Fruit fly (Drosophila melanogaster) whole organism, wandering third instar larva: ENCODE results near the gene CG7320.

Experiments used
- Abd-B ChIP-seq: fragments of >200 bp; optimal IDR thresholded peaks from 2 replicates; lab custom pipeline; 2017; ENCODE audit warnings: missing biosample characterization, missing genetic modification characterization
- CG32264 ChIP-seq: fragments of 200-800 bp; sonication (Bioruptor generic); optimal IDR thresholded peaks from 2 replicates; lab custom pipeline; 2016; ENCODE audit warnings: missing biosample characterization, missing genetic modification characterization
- CG9705 ChIP-seq: fragments of 200-800 bp; sonication (Bioruptor generic); optimal IDR thresholded peaks from 2 replicates; lab custom pipeline; 2018; ENCODE audit warnings: missing biosample characterization, mild to moderate bottlenecking, missing genetic modification characterization
- CrebA ChIP-seq: fragments of 200-800 bp; sonication (Bioruptor generic); optimal IDR thresholded peaks from 2 replicates; lab custom pipeline; 2016; ENCODE audit warnings: missing biosample characterization, mild to moderate bottlenecking, missing genetic modification characterization, borderline replicate concordance
- Dfd ChIP-seq: fragments of >200 bp; optimal IDR thresholded peaks from 2 replicates; lab custom pipeline; 2017; ENCODE audit warnings: missing biosample characterization, missing genetic modification characterization
- Dif ChIP-seq: fragments of 200-275, 200-300 bp; sonication (Bioruptor generic); optimal IDR thresholded peaks from 2 replicates; lab custom pipeline; 2018; ENCODE audit warnings: missing biosample characterization, missing genetic modification characterization; ENCODE audit not compliant: partially characterized antibody
- GATAd ChIP-seq: sonication (Bioruptor generic); optimal IDR thresholded peaks from 2 replicates; lab custom pipeline; 2016; ENCODE audit warnings: missing biosample characterization, missing genetic modification characterization
- HLH106 ChIP-seq: fragments of 200-800 bp; optimal IDR thresholded peaks from 3 replicates; lab custom pipeline; 2019; ENCODE audit warnings: missing biosample characterization, mild to moderate bottlenecking, missing genetic modification characterization, moderate library complexity
- Hnf4 ChIP-seq: fragments of 200-800 bp; sonication (Bioruptor generic); optimal IDR thresholded peaks from 2 replicates; lab custom pipeline; 2016; ENCODE audit warnings: missing biosample characterization, mild to moderate bottlenecking, missing genetic modification characterization
- Hr78 ChIP-seq: fragments of >200 bp; optimal IDR thresholded peaks from 2 replicates; lab custom pipeline; 2017; ENCODE audit warnings: missing biosample characterization, missing genetic modification characterization
- Hr83 ChIP-seq: fragments of 200-300 bp; sonication (Bioruptor generic); optimal IDR thresholded peaks from 2 replicates; lab custom pipeline; 2016; ENCODE audit warnings: missing biosample characterization, mild to moderate bottlenecking, missing genetic modification characterization, moderate library complexity; ENCODE audit not compliant: poor library complexity, severe bottlenecking
- Jra ChIP-seq: sonication (Bioruptor generic); optimal IDR thresholded peaks from 2 replicates; lab custom pipeline; 2016; ENCODE audit warnings: missing biosample characterization, missing genetic modification characterization
- Mio ChIP-seq: sonication (Bioruptor generic); optimal IDR thresholded peaks from 2 replicates; lab custom pipeline; 2016; ENCODE audit warnings: missing biosample characterization, missing genetic modification characterization
- Myc ChIP-seq: fragments of >200 bp; optimal IDR thresholded peaks from 2 replicates; lab custom pipeline; 2017
- N ChIP-seq: fragments of >200 bp; optimal IDR thresholded peaks from 2 replicates; lab custom pipeline; 2018; ENCODE audit warnings: missing biosample characterization, missing external identifiers, missing genetic modification characterization
- OdsH ChIP-seq: fragments of 200-800 bp; sonication (Bioruptor generic); optimal IDR thresholded peaks from 2 replicates; lab custom pipeline; 2016; ENCODE audit warnings: missing biosample characterization, mild to moderate bottlenecking, missing genetic modification characterization
- Rel ChIP-seq, 2 experiments: fragments of 200-800 bp; sonication (Bioruptor generic) in 1 of 2; optimal IDR thresholded peaks; 2 replicates in 1 of 2; 3 replicates in 1 of 2; lab custom pipeline; 2016 to 2019; ENCODE audit warnings: mild to moderate bottlenecking in 2 of 2, missing biosample characterization in 2 of 2, missing genetic modification characterization in 2 of 2, moderate library complexity in 1 of 2
- Sp1 ChIP-seq: fragments of 200-800 bp; sonication (Bioruptor generic); optimal IDR thresholded peaks from 3 replicates; lab custom pipeline; 2019; ENCODE audit warnings: missing biosample characterization, mild to moderate bottlenecking, missing genetic modification characterization, moderate library complexity
- Vsx2 ChIP-seq: fragments of 200-300, 225-300 bp; sonication (Bioruptor generic); optimal IDR thresholded peaks from 2 replicates; lab custom pipeline; 2018; ENCODE audit warnings: missing biosample characterization, missing genetic modification characterization; ENCODE audit not compliant: partially characterized antibody
- br ChIP-seq: fragments of 200-800 bp; sonication (Bioruptor generic); optimal IDR thresholded peaks from 2 replicates; lab custom pipeline; 2016; ENCODE audit warnings: missing biosample characterization, missing genetic modification characterization
- brk ChIP-seq: fragments of 200-800 bp; sonication (Bioruptor generic); optimal IDR thresholded peaks from 2 replicates; lab custom pipeline; 2016; ENCODE audit warnings: missing biosample characterization, mild to moderate bottlenecking, missing genetic modification characterization
- dl ChIP-seq, 2 experiments: fragments of 175-275, 200-275 bp in 1 of 2; fragments of 200-275 bp in 1 of 2; sonication (Bioruptor generic); optimal IDR thresholded peaks; lab custom pipeline; 2018; ENCODE audit warnings: mild to moderate bottlenecking in 2 of 2, missing biosample characterization in 2 of 2, missing genetic modification characterization in 2 of 2, moderate library complexity in 2 of 2; ENCODE audit not compliant: partially characterized antibody in 2 of 2, insufficient read depth in 1 of 2
- dmrt93B ChIP-seq: fragments of 200-800 bp; sonication (Bioruptor generic); optimal IDR thresholded peaks from 2 replicates; lab custom pipeline; 2018; ENCODE audit warnings: missing biosample characterization, mild to moderate bottlenecking, missing genetic modification characterization
- dsf ChIP-seq: sonication (Bioruptor generic); optimal IDR thresholded peaks from 2 replicates; lab custom pipeline; 2016; ENCODE audit warnings: missing biosample characterization, missing genetic modification characterization, borderline replicate concordance
- ey ChIP-seq: fragments of 200-800 bp; sonication (Bioruptor generic); optimal IDR thresholded peaks from 2 replicates; lab custom pipeline; 2016; ENCODE audit warnings: missing biosample characterization, missing genetic modification characterization
- foxo ChIP-seq, 2 experiments: fragments of 200-800 bp; sonication (Bioruptor generic); optimal IDR thresholded peaks; 2 replicates in 1 of 2; 3 replicates in 1 of 2; lab custom pipeline; 2016 to 2017; ENCODE audit warnings: missing biosample characterization in 2 of 2, missing genetic modification characterization in 2 of 2
- fru ChIP-seq: fragments of 200-800 bp; sonication (Bioruptor generic); optimal IDR thresholded peaks from 3 replicates; lab custom pipeline; 2016; ENCODE audit warnings: missing biosample characterization, mild to moderate bottlenecking, missing genetic modification characterization
- h ChIP-seq: fragments of 200-800 bp; sonication (Bioruptor generic); optimal IDR thresholded peaks from 3 replicates; lab custom pipeline; 2016; ENCODE audit warnings: missing biosample characterization, mild to moderate bottlenecking, missing genetic modification characterization
- jim ChIP-seq: fragments of 175-275, 200-325 bp; sonication (Bioruptor generic); optimal IDR thresholded peaks from 2 replicates; lab custom pipeline; 2016; ENCODE audit warnings: missing biosample characterization, mild to moderate bottlenecking, missing genetic modification characterization
- lola ChIP-seq: fragments of >200 bp; optimal IDR thresholded peaks from 2 replicates; lab custom pipeline; 2017; ENCODE audit warnings: missing biosample characterization, missing genetic modification characterization
- pan ChIP-seq: fragments of >200 bp; optimal IDR thresholded peaks from 2 replicates; lab custom pipeline; 2017
- psq ChIP-seq: fragments of 200-800 bp; sonication (Bioruptor generic); optimal IDR thresholded peaks from 3 replicates; lab custom pipeline; 2017; ENCODE audit warnings: missing biosample characterization, mild to moderate bottlenecking, missing genetic modification characterization, moderate library complexity
- rgr ChIP-seq: fragments of 200-800 bp; sonication (Bioruptor generic); optimal IDR thresholded peaks from 3 replicates; lab custom pipeline; 2016; ENCODE audit warnings: missing biosample characterization, mild to moderate bottlenecking, missing genetic modification characterization
- sage ChIP-seq: fragments of 200-800 bp; sonication (Bioruptor generic); optimal IDR thresholded peaks from 2 replicates; lab custom pipeline; 2016; ENCODE audit warnings: missing biosample characterization, mild to moderate bottlenecking, missing genetic modification characterization
- sv ChIP-seq: fragments of 200-800 bp; sonication (Bioruptor generic); optimal IDR thresholded peaks from 3 replicates; lab custom pipeline; 2016; ENCODE audit warnings: missing biosample characterization, missing genetic modification characterization
- tai ChIP-seq: sonication (Bioruptor generic); optimal IDR thresholded peaks from 2 replicates; lab custom pipeline; 2016; ENCODE audit warnings: missing biosample characterization, missing genetic modification characterization
- usp ChIP-seq: fragments of >200 bp; optimal IDR thresholded peaks from 2 replicates; lab custom pipeline; 2017; ENCODE audit warnings: missing biosample characterization, missing genetic modification characterization
- woc ChIP-seq: sonication (Bioruptor generic); optimal IDR thresholded peaks from 2 replicates; lab custom pipeline; 2016; ENCODE audit warnings: missing biosample characterization, mild to moderate bottlenecking, missing genetic modification characterization

Gene CG7320

DNA sequence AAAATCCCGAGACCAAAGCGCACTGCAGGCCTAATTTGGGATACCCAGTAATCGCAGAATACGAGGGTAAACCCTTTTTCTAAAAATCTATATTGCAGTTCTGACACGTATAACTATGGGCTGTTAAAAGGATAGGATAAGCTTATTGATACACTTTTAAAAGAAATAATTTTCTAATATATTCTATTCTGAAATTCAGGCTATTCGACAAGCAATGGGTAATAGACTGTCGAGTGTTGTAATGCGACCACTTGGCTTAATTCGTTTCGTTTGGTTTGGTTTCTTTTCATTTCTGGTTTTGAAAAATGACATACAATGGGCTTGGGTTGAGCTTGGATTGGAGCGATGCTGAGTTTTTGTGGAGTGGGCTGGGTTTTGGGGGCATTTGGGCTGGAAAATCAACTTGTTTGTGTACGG lies 11.0 kb downstream of the CG7320 start:
- TF ChIP-seq br (GFP tag; lab: Kevin White, UChicago), result peak; percentile 72
- peak; percentile 62 for TF ChIP-seq psq (GFP tag; lab: Kevin White, UChicago)
- peak; percentile 72 for TF ChIP-seq h (GFP tag; lab: Kevin White, UChicago)
- TF ChIP-seq Sp1 (GFP tag; lab: Kevin White, UChicago), result peak; percentile 66
- TF ChIP-seq N (GFP tag; lab: Kevin White, UChicago), result no peak
- TF ChIP-seq sv (GFP tag; lab: Kevin White, UChicago), result peak; percentile 68
- TF ChIP-seq OdsH (GFP tag; lab: Kevin White, UChicago), result peak; percentile 57
- peak in 1 of 2 experiments; percentile 77 for TF ChIP-seq foxo (GFP tag; optimal IDR thresholded peaks at IDR 0.05; lab: Kevin White, UChicago)
- TF ChIP-seq CG32264 (GFP tag; lab: Kevin White, UChicago), result no peak
- TF ChIP-seq Jra (GFP tag; lab: Kevin White, UChicago), result peak; percentile 2
- no peak for TF ChIP-seq dsf (GFP tag; lab: Kevin White, UChicago)
- peak; percentile 62 for TF ChIP-seq ey
- TF ChIP-seq woc, result peak; percentile 67
- no peak for TF ChIP-seq lola (GFP tag; lab: Kevin White, UChicago)
- TF ChIP-seq brk, result no peak
- TF ChIP-seq Hr78 (GFP tag; lab: Kevin White, UChicago), result no peak
- TF ChIP-seq dmrt93B (GFP tag; lab: Kevin White, UChicago), result peak; percentile 37
- no peak for TF ChIP-seq GATAd
- peak; percentile 61 for TF ChIP-seq HLH106 (tag; lab: Kevin White, UChicago)
- peak; percentile 40 for TF ChIP-seq Hnf4 (GFP tag; lab: Kevin White, UChicago)
- TF ChIP-seq fru (GFP tag; lab: Kevin White, UChicago), result peak; percentile 84
- TF ChIP-seq CrebA (GFP tag; lab: Kevin White, UChicago), result no peak
- TF ChIP-seq rgr (GFP tag; lab: Kevin White, UChicago), result peak; percentile 50
- TF ChIP-seq Dfd, result no peak
- TF ChIP-seq sage (GFP tag; lab: Kevin White, UChicago), result peak; percentile 64

DNA sequence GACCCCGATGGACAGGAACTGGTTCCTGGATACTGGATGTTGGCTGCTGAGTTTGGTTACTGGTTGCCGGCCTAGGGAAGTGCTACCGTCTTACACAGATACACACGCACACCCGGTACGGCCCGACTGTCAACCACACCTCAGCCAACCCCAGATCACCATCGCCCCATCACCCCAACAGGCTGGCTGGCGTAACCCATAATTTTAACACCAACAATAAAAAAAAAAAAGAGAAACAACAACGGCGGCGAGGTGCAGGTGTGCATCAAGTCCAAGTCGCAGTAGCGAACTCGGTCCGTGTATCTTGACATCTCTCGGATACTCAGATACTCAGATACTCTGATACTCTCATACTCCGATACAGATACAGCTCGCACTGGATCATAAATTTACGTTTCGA lies 12.5 kb downstream of the CG7320 start:
- no peak for TF ChIP-seq CG9705 (GFP tag; lab: Kevin White, UChicago)
- TF ChIP-seq Myc (lab: Kevin White, UChicago), result no peak
- no peak for TF ChIP-seq Rel (GFP tag; optimal IDR thresholded peaks at IDR 0.05; lab: Kevin White, UChicago)
- no peak for TF ChIP-seq Rel (tag; optimal IDR thresholded peaks at IDR 0.05; lab: Kevin White, UChicago)
- TF ChIP-seq Jra (GFP tag; lab: Kevin White, UChicago), result no peak
- TF ChIP-seq dsf (GFP tag; lab: Kevin White, UChicago), result no peak
- peak; percentile 23 for TF ChIP-seq fru (GFP tag; lab: Kevin White, UChicago)
- TF ChIP-seq psq (GFP tag; lab: Kevin White, UChicago), result peak; percentile 44
- TF ChIP-seq lola (GFP tag; lab: Kevin White, UChicago), result no peak
- TF ChIP-seq CG32264 (GFP tag; lab: Kevin White, UChicago), result no peak
- no peak for TF ChIP-seq ey
- no peak for TF ChIP-seq woc
- no peak for TF ChIP-seq pan (lab: Kevin White, UChicago)
- no peak for TF ChIP-seq Hr78 (GFP tag; lab: Kevin White, UChicago)
- no peak for TF ChIP-seq OdsH (GFP tag; lab: Kevin White, UChicago)
- no peak for TF ChIP-seq usp (GFP tag; lab: Kevin White, UChicago)
- TF ChIP-seq Sp1 (GFP tag; lab: Kevin White, UChicago), result no peak
- no peak for TF ChIP-seq CrebA (GFP tag; lab: Kevin White, UChicago)
- no peak for TF ChIP-seq rgr (GFP tag; lab: Kevin White, UChicago)
- TF ChIP-seq dmrt93B (GFP tag; lab: Kevin White, UChicago), result no peak
- TF ChIP-seq sage (GFP tag; lab: Kevin White, UChicago), result no peak
- no peak for TF ChIP-seq foxo (GFP tag; optimal IDR thresholded peaks at IDR 0.05; lab: Kevin White, UChicago)
- no peak for TF ChIP-seq Dif (GFP tag; lab: Kevin White, UChicago)
- TF ChIP-seq N (GFP tag; lab: Kevin White, UChicago), result no peak
- no peak for TF ChIP-seq Hr83
- TF ChIP-seq Abd-B, result no peak
- TF ChIP-seq GATAd, result no peak
- no peak for TF ChIP-seq brk
- peak; percentile 13 for TF ChIP-seq h (GFP tag; lab: Kevin White, UChicago)
- peak; percentile 1 for TF ChIP-seq br (GFP tag; lab: Kevin White, UChicago)
- TF ChIP-seq Hnf4 (GFP tag; lab: Kevin White, UChicago), result no peak
- TF ChIP-seq jim (GFP tag; lab: Kevin White, UChicago), result peak; percentile 62
- TF ChIP-seq HLH106 (tag; lab: Kevin White, UChicago), result no peak
- TF ChIP-seq sv (GFP tag; lab: Kevin White, UChicago), result no peak
- no peak for TF ChIP-seq tai (GFP tag; lab: Kevin White, UChicago)
- TF ChIP-seq Mio (GFP tag; lab: Kevin White, UChicago), result no peak
- TF ChIP-seq Dfd, result no peak
- TF ChIP-seq Vsx2 (GFP tag; lab: Kevin White, UChicago), result no peak
- peak in 1 of 2 experiments; percentile 13 for TF ChIP-seq dl (GFP tag; optimal IDR thresholded peaks at IDR 0.05; lab: Kevin White, UChicago; ENCODE audit: insufficient read depth in 1 of 2, partially characterized antibody in 2 of 2)
